Worm (Caenorhabditis elegans) whole organism, early embryonic: ENCODE results near the gene ceh-86.

Source experiments
- F13C5.2 ChIP-seq: sonication (generic microtip); optimal IDR thresholded peaks from 2 replicates; lab custom pipeline; 2017; ENCODE audit warnings: mild to moderate bottlenecking, missing genetic modification characterization, inconsistent platforms, missing compliant biosample characterization
- aly-1 ChIP-seq: sonication (generic microtip); optimal IDR thresholded peaks from 2 replicates; lab custom pipeline; 2016; ENCODE audit warnings: missing genetic modification characterization, missing compliant biosample characterization
- ama-1 ChIP-seq: fragments of 150-350 bp; optimal IDR thresholded peaks from 2 replicates; lab custom pipeline; 2014
- ets-7 ChIP-seq: sonication (generic microtip); optimal IDR thresholded peaks from 2 replicates; lab custom pipeline; 2016; ENCODE audit warnings: missing genotype, missing genetic modification characterization, missing compliant biosample characterization
- flt-1 ChIP-seq: fragments of 200-800 bp; sonication (Bioruptor generic); IDR thresholded peaks from 2 replicates; pipeline ENCODE4 v1.3.6; 2022; ENCODE audit warnings: missing genetic modification characterization, missing compliant biosample characterization
- hmg-4 ChIP-seq: fragments of 200-800 bp; sonication (Bioruptor generic); optimal IDR thresholded peaks from 2 replicates; lab custom pipeline; 2018; ENCODE audit warnings: mild to moderate bottlenecking, missing genetic modification characterization, missing compliant biosample characterization

DNA sequence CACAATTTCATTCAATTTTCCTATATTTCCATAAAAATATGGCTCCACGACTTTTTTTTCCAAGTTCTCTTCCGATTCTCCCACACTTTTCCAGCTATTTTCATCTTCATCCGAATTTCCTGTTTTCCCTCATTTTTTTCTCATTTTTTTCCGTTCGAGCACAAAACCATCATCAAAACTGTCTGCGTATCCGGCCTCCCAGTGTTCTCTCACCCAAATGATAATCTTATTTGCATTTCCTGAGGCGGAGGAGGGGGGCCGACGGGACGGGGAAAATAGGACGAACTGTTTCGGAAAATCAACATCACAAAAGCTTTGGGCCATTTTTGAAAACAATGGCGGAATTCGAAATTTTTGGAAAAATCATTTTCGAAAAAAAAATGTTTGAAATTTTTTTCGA is 8.4 kb upstream of the ceh-86 start:
- no peak for TF ChIP-seq aly-1 (tag; lab: Kevin White, UChicago)
- TF ChIP-seq hmg-4 (GFP tag; lab: Kevin White, UChicago): no peak
- TF ChIP-seq flt-1: no peak
- no peak for TF ChIP-seq ets-7 (tag; lab: Kevin White, UChicago)
- no peak for TF ChIP-seq ama-1 (lab: Kevin White, UChicago)
- TF ChIP-seq F13C5.2 (tag; lab: Kevin White, UChicago): no peak
